Fruit fly (Drosophila melanogaster) whole organism, adult: Measurements from ENCODE around the gene CG1105.

Source experiments
- CG11617 ChIP-seq: fragments of 200-800 bp; sonication (Bioruptor generic); optimal IDR thresholded peaks from 2 replicates; lab custom pipeline; 2017; ENCODE audit warnings: mild to moderate bottlenecking, missing biosample characterization, missing genetic modification reagents, missing genetic modification characterization
- Hr96 ChIP-seq: fragments of 200-800 bp; sonication (Bioruptor generic); optimal IDR thresholded peaks from 2 replicates; lab custom pipeline; 2016; ENCODE audit warnings: missing biosample characterization, missing genetic modification characterization
- cnc ChIP-seq, 2 experiments: fragments of >200 bp; optimal IDR thresholded peaks; 2 replicates each; lab custom pipeline; 2017

dm6 chr3R:7074297-7075114 is 7.6 kb upstream of the CG1105 start, which contains the start of the genes Ufl1 and CG1943:
- TF ChIP-seq Hr96 (GFP tag; lab: Kevin White, UChicago) (peak; percentile 14), cnc (optimal IDR thresholded peaks at IDR 0.05; lab: Kevin White, UChicago) (no peak), CG11617 (GFP tag; lab: Kevin White, UChicago) (no peak)
